Worm (Caenorhabditis elegans) whole organism, young adult: Measurements from ENCODE around the gene fbxb-49.

Experiments used
- F49E8.2 ChIP-seq: sonication (generic microtip); optimal IDR thresholded peaks from 3 replicates; lab custom pipeline; 2017; ENCODE audit warnings: missing genetic modification characterization, mild to moderate bottlenecking, missing compliant biosample characterization, antibody characterized with exemption, moderate library complexity; ENCODE audit not compliant: insufficient read depth
- F52B5.7 ChIP-seq: sonication (generic microtip); optimal IDR thresholded peaks from 2 replicates; lab custom pipeline; 2016; ENCODE audit warnings: mild to moderate bottlenecking, missing genetic modification characterization, missing compliant biosample characterization
- F57C9.4 ChIP-seq: sonication (generic microtip); optimal IDR thresholded peaks from 2 replicates; lab custom pipeline; 2017; ENCODE audit warnings: mild to moderate bottlenecking, missing genetic modification characterization, missing compliant biosample characterization
- K12H6.12 ChIP-seq: fragments of 200-800 bp; sonication (Bioruptor generic); optimal IDR thresholded peaks from 2 replicates; lab custom pipeline; 2018; ENCODE audit warnings: mild to moderate bottlenecking, missing genetic modification characterization, missing compliant biosample characterization
- Y53F4B.3 ChIP-seq: fragments of 200-800 bp; sonication (Bioruptor generic); IDR thresholded peaks from 2 replicates; pipeline ENCODE4 v1.3.6; 2022; ENCODE audit warnings: missing genetic modification reagents, missing genetic modification characterization, missing compliant biosample characterization
- ZK185.1 ChIP-seq: sonication (generic microtip); optimal IDR thresholded peaks from 2 replicates; lab custom pipeline; 2016; ENCODE audit warnings: mild to moderate bottlenecking, missing genetic modification characterization, missing compliant biosample characterization; ENCODE audit not compliant: poor library complexity, severe bottlenecking
- akir-1 ChIP-seq: fragments of 200-800 bp; sonication (Bioruptor generic); optimal IDR thresholded peaks from 2 replicates; lab custom pipeline; 2018; ENCODE audit warnings: mild to moderate bottlenecking, missing genetic modification characterization, moderate library complexity, missing compliant biosample characterization
- ama-1 ChIP-seq, 3 experiments: fragments of 150-350 bp in 1 of 3; sonication (generic microtip) in 2 of 3; optimal IDR thresholded peaks; 2 replicates each; lab custom pipeline; 2014 to 2018; ENCODE audit warnings: missing biosample characterization in 2 of 3, missing genetic modification characterization in 2 of 3, missing genetic modification reagents in 2 of 3
- atf-7 ChIP-seq: sonication (generic microtip); optimal IDR thresholded peaks from 2 replicates; lab custom pipeline; 2017; ENCODE audit warnings: mild to moderate bottlenecking, missing genetic modification characterization, missing compliant biosample characterization
- bed-1 ChIP-seq: fragments of 200-800 bp; sonication (Bioruptor generic); IDR thresholded peaks from 2 replicates; pipeline ENCODE4 v1.3.6; 2022; ENCODE audit warnings: missing genetic modification reagents, missing genetic modification characterization, missing compliant biosample characterization
- bed-2 ChIP-seq: fragments of 200-800 bp; sonication (Bioruptor generic); IDR thresholded peaks from 2 replicates; pipeline ENCODE4 v1.3.6; 2022; ENCODE audit warnings: missing genetic modification reagents, missing genetic modification characterization, missing compliant biosample characterization
- ccch-3 ChIP-seq: fragments of 200-800 bp; sonication (Bioruptor generic); optimal IDR thresholded peaks from 2 replicates; lab custom pipeline; 2018; ENCODE audit warnings: mild to moderate bottlenecking, missing genetic modification characterization, missing compliant biosample characterization
- cebp-1 ChIP-seq, 2 experiments: fragments of 200-800 bp in 1 of 2; sonication (Bioruptor generic) in 1 of 2; sonication (generic microtip) in 1 of 2; IDR thresholded peaks in 1 of 2; optimal IDR thresholded peaks in 1 of 2; 2 replicates each; pipeline versions ENCODE4 v1.3.6 to Lab custom; 2017 to 2022; ENCODE audit warnings: missing compliant biosample characterization in 2 of 2, missing genetic modification characterization in 2 of 2, mild to moderate bottlenecking in 1 of 2, missing genetic modification reagents in 1 of 2, moderate library complexity in 1 of 2
- ceh-79 ChIP-seq: sonication (generic microtip); optimal IDR thresholded peaks from 2 replicates; lab custom pipeline; 2017; ENCODE audit warnings: mild to moderate bottlenecking, missing genetic modification characterization, missing compliant biosample characterization
- die-1 ChIP-seq: sonication (generic microtip); optimal IDR thresholded peaks from 2 replicates; lab custom pipeline; 2016; ENCODE audit warnings: missing genotype, mild to moderate bottlenecking, missing genetic modification characterization, missing compliant biosample characterization
- egl-44 ChIP-seq: fragments of 200-800 bp; sonication (Bioruptor generic); IDR thresholded peaks from 2 replicates; pipeline ENCODE4 v1.3.6; 2022; ENCODE audit warnings: missing genetic modification reagents, missing genetic modification characterization, missing compliant biosample characterization
- ets-4 ChIP-seq: fragments of 200-800 bp; sonication (Bioruptor generic); optimal IDR thresholded peaks from 2 replicates; lab custom pipeline; 2018; ENCODE audit warnings: mild to moderate bottlenecking, missing genetic modification characterization, missing compliant biosample characterization
- fkh-3 ChIP-seq: sonication (generic microtip); optimal IDR thresholded peaks from 2 replicates; lab custom pipeline; 2016; ENCODE audit warnings: mild to moderate bottlenecking, missing genetic modification characterization, missing compliant biosample characterization
- him-1 ChIP-seq: sonication (generic microtip); optimal IDR thresholded peaks from 2 replicates; lab custom pipeline; 2016; ENCODE audit warnings: missing genotype, missing genetic modification reagents, missing genetic modification characterization, missing compliant biosample characterization
- hlh-12 ChIP-seq: sonication (generic microtip); optimal IDR thresholded peaks from 2 replicates; lab custom pipeline; 2016; ENCODE audit warnings: missing genetic modification characterization, missing compliant biosample characterization
- hmg-20 ChIP-seq: fragments of 200-800 bp; sonication (Bioruptor generic); IDR thresholded peaks from 2 replicates; pipeline ENCODE4 v1.3.6; 2022; ENCODE audit warnings: missing genetic modification reagents, missing genetic modification characterization, missing compliant biosample characterization
- lag-1 ChIP-seq: fragments of 200-800 bp; sonication (Bioruptor generic); IDR thresholded peaks from 2 replicates; pipeline ENCODE4 v1.3.6; 2022; ENCODE audit warnings: missing genetic modification reagents, missing genetic modification characterization, missing compliant biosample characterization
- let-526 ChIP-seq: fragments of 200-800 bp; sonication (Bioruptor generic); IDR thresholded peaks from 2 replicates; pipeline ENCODE4 v1.3.6; 2022; ENCODE audit warnings: missing genetic modification reagents, missing genetic modification characterization, missing compliant biosample characterization
- let-607 ChIP-seq, 2 experiments: fragments of 200-800 bp in 1 of 2; sonication (Bioruptor generic) in 1 of 2; sonication (generic microtip) in 1 of 2; optimal IDR thresholded peaks; 2 replicates each; lab custom pipeline; 2016 to 2018; ENCODE audit warnings: mild to moderate bottlenecking in 2 of 2, missing compliant biosample characterization in 2 of 2, missing genetic modification characterization in 2 of 2, moderate library complexity in 2 of 2, missing genotype in 1 of 2
- mel-28 ChIP-seq: sonication (generic microtip); optimal IDR thresholded peaks from 2 replicates; lab custom pipeline; 2016; ENCODE audit warnings: borderline replicate concordance, mild to moderate bottlenecking, missing genetic modification characterization, missing compliant biosample characterization
- nfya-2 ChIP-seq: fragments of 200-800 bp; sonication (Bioruptor generic); IDR thresholded peaks from 2 replicates; pipeline ENCODE4 v1.3.6; 2022; ENCODE audit warnings: missing genetic modification reagents, missing genetic modification characterization, missing compliant biosample characterization
- nhr-120 ChIP-seq: fragments of 200-800 bp; sonication (Bioruptor generic); IDR thresholded peaks from 2 replicates; pipeline ENCODE4 v1.3.6; 2022; ENCODE audit warnings: missing genetic modification characterization, missing compliant biosample characterization
- nhr-80 ChIP-seq: sonication (generic microtip); optimal IDR thresholded peaks from 2 replicates; lab custom pipeline; 2016; ENCODE audit warnings: missing genetic modification characterization, missing compliant biosample characterization
- nhr-90 ChIP-seq: sonication (generic microtip); optimal IDR thresholded peaks from 2 replicates; lab custom pipeline; 2016; ENCODE audit warnings: missing genotype, mild to moderate bottlenecking, missing genetic modification characterization, missing compliant biosample characterization
- rpc-1 ChIP-seq, 2 experiments: fragments of 150-350 bp in 1 of 2; sonication (generic microtip) in 1 of 2; optimal IDR thresholded peaks; 2 replicates each; lab custom pipeline; 2014 to 2018; ENCODE audit warnings: missing biosample characterization in 1 of 2, missing genetic modification characterization in 1 of 2, missing genetic modification reagents in 1 of 2, missing genotype in 1 of 2
- sdz-38 ChIP-seq: sonication (generic microtip); optimal IDR thresholded peaks from 2 replicates; lab custom pipeline; 2016; ENCODE audit warnings: missing genotype, missing genetic modification characterization, missing compliant biosample characterization
- sea-2 ChIP-seq: fragments of 200-800 bp; sonication (Bioruptor generic); IDR thresholded peaks from 2 replicates; pipeline ENCODE4 v1.3.6; 2022; ENCODE audit warnings: missing genetic modification characterization, missing compliant biosample characterization
- snpc-1.1 ChIP-seq: sonication (generic microtip); optimal IDR thresholded peaks from 2 replicates; lab custom pipeline; 2017; ENCODE audit warnings: missing genetic modification characterization, mild to moderate bottlenecking, missing compliant biosample characterization, antibody characterized with exemption, moderate library complexity, missing genotype, missing genetic modification reagents; ENCODE audit not compliant: insufficient read depth
- snpc-4 ChIP-seq, 5 experiments: fragments of 150-350 bp in 1 of 5; sonication (generic microtip) in 4 of 5; optimal IDR thresholded peaks; 2 replicates each; lab custom pipeline; 2014 to 2018; ENCODE audit warnings: missing genetic modification characterization in 5 of 5, missing biosample characterization in 3 of 5, antibody characterized with exemption in 2 of 5, mild to moderate bottlenecking in 2 of 5, missing compliant biosample characterization in 2 of 5, missing genotype in 2 of 5, moderate library complexity in 2 of 5, missing genetic modification reagents in 1 of 5
- xnd-1 ChIP-seq: sonication (generic microtip); optimal IDR thresholded peaks from 2 replicates; lab custom pipeline; 2016; ENCODE audit warnings: missing genotype, missing genetic modification reagents, missing genetic modification characterization, missing compliant biosample characterization
- zfh-2 ChIP-seq: fragments of 200-800 bp; sonication (Bioruptor generic); conservative IDR thresholded peaks from 2 replicates; pipeline ENCODE4 v1.3.6; 2022; ENCODE audit warnings: missing genetic modification reagents, missing genetic modification characterization, missing compliant biosample characterization
- zim-3 ChIP-seq: sonication (generic microtip); optimal IDR thresholded peaks from 2 replicates; lab custom pipeline; 2017; ENCODE audit warnings: mild to moderate bottlenecking, missing genetic modification characterization, moderate library complexity, missing compliant biosample characterization
- ztf-18 ChIP-seq: sonication (generic microtip); optimal IDR thresholded peaks from 2 replicates; lab custom pipeline; 2016; ENCODE audit warnings: missing genotype, mild to moderate bottlenecking, missing genetic modification characterization, missing compliant biosample characterization

fbxb-49 gene

ce11 chrII:1605010-1605409, 36.7 kb downstream of the fbxb-49 start:
- TF ChIP-seq bed-2: no peak
- TF ChIP-seq zim-3 (tag; lab: Kevin White, UChicago): no peak
- TF ChIP-seq F52B5.7 (tag; lab: Kevin White, UChicago): no peak
- no peak for TF ChIP-seq hmg-20 (GFP tag; lab: Robert Waterston, UW)
- no peak for TF ChIP-seq akir-1 (GFP tag; lab: Kevin White, UChicago)
- no peak for TF ChIP-seq fkh-3 (tag; lab: Kevin White, UChicago)
- no peak for TF ChIP-seq bed-1
- TF ChIP-seq Y53F4B.3: no peak
- TF ChIP-seq mel-28 (tag; lab: Kevin White, UChicago): no peak
- TF ChIP-seq K12H6.12: no peak
- TF ChIP-seq ccch-3 (GFP tag; lab: Kevin White, UChicago): no peak
- no peak for TF ChIP-seq ceh-79
- TF ChIP-seq ama-1 (optimal IDR thresholded peaks at IDR 0.05; lab: Kevin White, UChicago): no peak
- no peak for TF ChIP-seq ama-1 (GFP tag; optimal IDR thresholded peaks at IDR 0.05; lab: Kevin White, UChicago)
- no peak for TF ChIP-seq die-1 (tag; lab: Kevin White, UChicago)
- TF ChIP-seq snpc-4 (GFP tag; optimal IDR thresholded peaks at IDR 0.05; lab: Kevin White, UChicago): no peak
- TF ChIP-seq snpc-4 (tag; optimal IDR thresholded peaks at IDR 0.05; lab: Kevin White, UChicago): no peak
- TF ChIP-seq zfh-2: no peak
- no peak for TF ChIP-seq nhr-120

ce11 chrII:1606079-1606478, 37.8 kb downstream of the fbxb-49 start, which contains the start of gene bath-33:
Gene bath-33, minus strand, starts transcription at chrII:1606179.
- TF ChIP-seq rpc-1 (optimal IDR thresholded peaks at IDR 0.05; lab: Kevin White, UChicago) (no peak), rpc-1 (tag; optimal IDR thresholded peaks at IDR 0.05; lab: Kevin White, UChicago) (no peak), ztf-18 (no peak), ZK185.1 (tag; lab: Kevin White, UChicago) (no peak), snpc-1.1 (tag; lab: Kevin White, UChicago) (no peak), ets-4 (GFP tag; lab: Kevin White, UChicago) (no peak), sea-2 (no peak), let-526 (GFP tag; lab: Robert Waterston, UW) (no peak)
- TF ChIP-seq, all 124 proteins: peak for 0

- TF ChIP-seq nhr-80 (tag; lab: Kevin White, UChicago): peak; percentile 40
- no peak for TF ChIP-seq hlh-12 (tag; lab: Kevin White, UChicago)
Observed at ce11 chrII:1607575-1607974, 39.3 kb downstream of the fbxb-49 start.

- TF ChIP-seq let-607 (tag; optimal IDR thresholded peaks at IDR 0.05; lab: Kevin White, UChicago) (no peak), nfya-2 (GFP tag; lab: Robert Waterston, UW) (no peak), xnd-1 (tag; lab: Kevin White, UChicago) (no peak), atf-7 (no peak), F57C9.4 (tag; lab: Kevin White, UChicago) (no peak), cebp-1 (GFP tag; IDR thresholded peaks at IDR 0.05; lab: Robert Waterston, UW) (no peak), cebp-1 (tag; optimal IDR thresholded peaks at IDR 0.05; lab: Kevin White, UChicago) (peak; percentile 83), egl-44 (no peak), him-1 (tag; lab: Kevin White, UChicago) (no peak), F49E8.2 (tag; lab: Kevin White, UChicago) (no peak), nhr-80 (tag; lab: Kevin White, UChicago) (peak; percentile 47), sea-2 (no peak), bed-2 (no peak), sdz-38 (no peak), rpc-1 (optimal IDR thresholded peaks at IDR 0.05; lab: Kevin White, UChicago) (no peak), rpc-1 (tag; optimal IDR thresholded peaks at IDR 0.05; lab: Kevin White, UChicago) (no peak), lag-1 (GFP tag; lab: Robert Waterston, UW) (no peak), nhr-90 (tag; lab: Kevin White, UChicago) (no peak)
- TF ChIP-seq, all 124 proteins: peak for 2
Observed at ce11 chrII:1608915-1609314, 40.6 kb downstream of the fbxb-49 start.
